Worm (Caenorhabditis elegans) whole organism, young adult: ENCODE results near the gene K01G5.10.

Source experiments
- B0035.1 ChIP-seq: sonication (generic microtip); optimal IDR thresholded peaks from 2 replicates; lab custom pipeline; 2016; ENCODE audit warnings: missing genetic modification characterization, mild to moderate bottlenecking, missing compliant biosample characterization, missing genotype, missing genetic modification reagents
- C06A6.2 ChIP-seq: fragments of 200-800 bp; sonication (Bioruptor generic); conservative IDR thresholded peaks from 2 replicates; pipeline ENCODE4 v1.3.6; 2022; ENCODE audit warnings: missing genetic modification characterization, missing compliant biosample characterization
- F10E7.11 ChIP-seq: sonication (generic microtip); optimal IDR thresholded peaks from 2 replicates; lab custom pipeline; 2017; ENCODE audit warnings: mild to moderate bottlenecking, missing genetic modification characterization, moderate library complexity, missing compliant biosample characterization
- F37B4.10 ChIP-seq: fragments of 200-800 bp; sonication (Bioruptor generic); IDR thresholded peaks from 2 replicates; pipeline ENCODE4 v1.3.6; 2022; ENCODE audit warnings: missing genetic modification characterization, missing compliant biosample characterization
- F39B2.1 ChIP-seq: fragments of 200-800 bp; sonication (Bioruptor generic); IDR thresholded peaks from 2 replicates; pipeline ENCODE4 v1.3.6; 2022; ENCODE audit warnings: missing genetic modification reagents, missing genetic modification characterization, missing compliant biosample characterization
- F52B5.7 ChIP-seq: sonication (generic microtip); optimal IDR thresholded peaks from 2 replicates; lab custom pipeline; 2016; ENCODE audit warnings: mild to moderate bottlenecking, missing genetic modification characterization, missing compliant biosample characterization
- T26A5.8 ChIP-seq: sonication (generic microtip); optimal IDR thresholded peaks from 2 replicates; lab custom pipeline; 2016; ENCODE audit warnings: missing genetic modification characterization, missing compliant biosample characterization
- Y53G8AR.9 ChIP-seq: fragments of 200-800 bp; sonication (Bioruptor generic); conservative IDR thresholded peaks from 2 replicates; pipeline ENCODE4 v1.3.6; 2022; ENCODE audit warnings: missing genetic modification reagents, missing genetic modification characterization, missing compliant biosample characterization
- Y56A3A.18 ChIP-seq: fragments of 200-800 bp; sonication (Bioruptor generic); IDR thresholded peaks from 2 replicates; pipeline ENCODE4 v1.3.6; 2022; ENCODE audit warnings: missing genetic modification reagents, missing genetic modification characterization, missing compliant biosample characterization
- Y95B8A.8 ChIP-seq: fragments of 200-800 bp; sonication (Bioruptor generic); IDR thresholded peaks from 2 replicates; pipeline ENCODE4 v1.3.6; 2022; ENCODE audit warnings: missing genetic modification reagents, missing genetic modification characterization, missing compliant biosample characterization
- ZK185.1 ChIP-seq: sonication (generic microtip); optimal IDR thresholded peaks from 2 replicates; lab custom pipeline; 2016; ENCODE audit warnings: mild to moderate bottlenecking, missing genetic modification characterization, missing compliant biosample characterization; ENCODE audit not compliant: poor library complexity, severe bottlenecking
- attf-6 ChIP-seq: fragments of 200-800 bp; sonication (Bioruptor generic); IDR thresholded peaks from 2 replicates; pipeline ENCODE4 v1.3.6; 2022; ENCODE audit warnings: missing genetic modification reagents, missing genetic modification characterization, missing compliant biosample characterization
- ccch-3 ChIP-seq: fragments of 200-800 bp; sonication (Bioruptor generic); optimal IDR thresholded peaks from 2 replicates; lab custom pipeline; 2018; ENCODE audit warnings: mild to moderate bottlenecking, missing genetic modification characterization, missing compliant biosample characterization
- cebp-2 ChIP-seq: fragments of 200-800 bp; sonication (Bioruptor generic); IDR thresholded peaks from 2 replicates; pipeline ENCODE4 v1.3.6; 2022; ENCODE audit warnings: missing genetic modification characterization, missing compliant biosample characterization
- ceh-100 ChIP-seq: fragments of 200-800 bp; sonication (Bioruptor generic); IDR thresholded peaks from 2 replicates; pipeline ENCODE4 v1.3.6; 2022; ENCODE audit warnings: missing genetic modification reagents, missing genetic modification characterization, missing compliant biosample characterization
- ceh-40 ChIP-seq: fragments of 200-800 bp; sonication (Bioruptor generic); IDR thresholded peaks from 2 replicates; pipeline ENCODE4 v1.3.6; 2022; ENCODE audit warnings: missing genetic modification characterization, missing compliant biosample characterization
- ceh-79 ChIP-seq: sonication (generic microtip); optimal IDR thresholded peaks from 2 replicates; lab custom pipeline; 2017; ENCODE audit warnings: mild to moderate bottlenecking, missing genetic modification characterization, missing compliant biosample characterization
- dox-1 ChIP-seq: fragments of 200-800 bp; sonication (Bioruptor generic); IDR thresholded peaks from 2 replicates; pipeline ENCODE4 v1.3.6; 2022; ENCODE audit warnings: missing genetic modification reagents, missing genetic modification characterization, missing compliant biosample characterization
- dpff-1 ChIP-seq: sonication (generic microtip); optimal IDR thresholded peaks from 2 replicates; lab custom pipeline; 2017; ENCODE audit warnings: mild to moderate bottlenecking, missing genetic modification characterization, missing compliant biosample characterization
- egl-18 ChIP-seq: fragments of 200-800 bp; sonication (Bioruptor generic); IDR thresholded peaks from 2 replicates; pipeline ENCODE4 v1.3.6; 2022; ENCODE audit warnings: missing genetic modification reagents, missing genetic modification characterization, missing compliant biosample characterization
- egl-44 ChIP-seq: fragments of 200-800 bp; sonication (Bioruptor generic); IDR thresholded peaks from 2 replicates; pipeline ENCODE4 v1.3.6; 2022; ENCODE audit warnings: missing genetic modification reagents, missing genetic modification characterization, missing compliant biosample characterization
- him-1 ChIP-seq: sonication (generic microtip); optimal IDR thresholded peaks from 2 replicates; lab custom pipeline; 2016; ENCODE audit warnings: missing genotype, missing genetic modification reagents, missing genetic modification characterization, missing compliant biosample characterization
- hlh-12 ChIP-seq: sonication (generic microtip); optimal IDR thresholded peaks from 2 replicates; lab custom pipeline; 2016; ENCODE audit warnings: missing genetic modification characterization, missing compliant biosample characterization
- hlh-26 ChIP-seq: fragments of 200-800 bp; sonication (Bioruptor generic); conservative IDR thresholded peaks from 2 replicates; pipeline ENCODE4 v1.3.6; 2022; ENCODE audit warnings: missing genetic modification reagents, missing genetic modification characterization, missing compliant biosample characterization
- lag-1 ChIP-seq: fragments of 200-800 bp; sonication (Bioruptor generic); IDR thresholded peaks from 2 replicates; pipeline ENCODE4 v1.3.6; 2022; ENCODE audit warnings: missing genetic modification reagents, missing genetic modification characterization, missing compliant biosample characterization
- let-526 ChIP-seq: fragments of 200-800 bp; sonication (Bioruptor generic); IDR thresholded peaks from 2 replicates; pipeline ENCODE4 v1.3.6; 2022; ENCODE audit warnings: missing genetic modification reagents, missing genetic modification characterization, missing compliant biosample characterization
- lin-26 ChIP-seq: fragments of 200-800 bp; sonication (Bioruptor generic); IDR thresholded peaks from 2 replicates; pipeline ENCODE4 v1.3.6; 2022; ENCODE audit warnings: missing genetic modification reagents, missing genetic modification characterization, missing compliant biosample characterization
- lin-35 ChIP-seq, 3 experiments: fragments of 150-350 bp in 2 of 3; sonication (generic microtip) in 1 of 3; optimal IDR thresholded peaks; 2 replicates each; lab custom pipeline; 2014 to 2018; ENCODE audit warnings: missing biosample characterization in 3 of 3, missing genetic modification characterization in 3 of 3, missing genetic modification reagents in 3 of 3
- lin-40 ChIP-seq: sonication (generic microtip); optimal IDR thresholded peaks from 2 replicates; lab custom pipeline; 2016; ENCODE audit warnings: missing genetic modification characterization, mild to moderate bottlenecking, missing compliant biosample characterization, missing genotype, missing genetic modification reagents
- lin-54 ChIP-seq: fragments of 200-800 bp; sonication (Bioruptor generic); optimal IDR thresholded peaks from 2 replicates; lab custom pipeline; 2018; ENCODE audit warnings: mild to moderate bottlenecking, missing genetic modification characterization, missing compliant biosample characterization
- mcd-1 ChIP-seq: fragments of 200-800 bp; sonication (Bioruptor generic); IDR thresholded peaks from 2 replicates; pipeline ENCODE4 v1.3.6; 2022; ENCODE audit warnings: missing genetic modification reagents, missing genetic modification characterization, missing compliant biosample characterization
- nfya-1 ChIP-seq: sonication (generic microtip); optimal IDR thresholded peaks from 2 replicates; lab custom pipeline; 2017; ENCODE audit warnings: antibody characterized with exemption, missing compliant biosample characterization, missing genetic modification characterization, borderline replicate concordance; ENCODE audit not compliant: insufficient read depth
- nhr-90 ChIP-seq: sonication (generic microtip); optimal IDR thresholded peaks from 2 replicates; lab custom pipeline; 2016; ENCODE audit warnings: missing genotype, mild to moderate bottlenecking, missing genetic modification characterization, missing compliant biosample characterization
- sdz-38 ChIP-seq: sonication (generic microtip); optimal IDR thresholded peaks from 2 replicates; lab custom pipeline; 2016; ENCODE audit warnings: missing genotype, missing genetic modification characterization, missing compliant biosample characterization
- snpc-1.3 ChIP-seq: sonication (generic microtip); optimal IDR thresholded peaks from 2 replicates; lab custom pipeline; 2017; ENCODE audit warnings: missing genetic modification characterization, mild to moderate bottlenecking, missing compliant biosample characterization, antibody characterized with exemption, moderate library complexity, missing genotype, missing genetic modification reagents; ENCODE audit not compliant: insufficient read depth
- snpc-4 ChIP-seq, 5 experiments: fragments of 150-350 bp in 1 of 5; sonication (generic microtip) in 4 of 5; optimal IDR thresholded peaks; 2 replicates each; lab custom pipeline; 2014 to 2018; ENCODE audit warnings: missing genetic modification characterization in 5 of 5, missing biosample characterization in 3 of 5, antibody characterized with exemption in 2 of 5, mild to moderate bottlenecking in 2 of 5, missing compliant biosample characterization in 2 of 5, missing genotype in 2 of 5, moderate library complexity in 2 of 5, missing genetic modification reagents in 1 of 5
- tbx-9 ChIP-seq: sonication (generic microtip); optimal IDR thresholded peaks from 2 replicates; lab custom pipeline; 2016; ENCODE audit warnings: borderline replicate concordance, missing genetic modification characterization, inconsistent platforms, missing compliant biosample characterization
- ztf-22 ChIP-seq: fragments of 200-800 bp; sonication (Bioruptor generic); optimal IDR thresholded peaks from 2 replicates; lab custom pipeline; 2018; ENCODE audit warnings: mild to moderate bottlenecking, missing genetic modification characterization, moderate library complexity, missing compliant biosample characterization
- ztf-28 ChIP-seq: fragments of 200-800 bp; sonication (Bioruptor generic); IDR thresholded peaks from 2 replicates; pipeline ENCODE4 v1.3.6; 2022; ENCODE audit warnings: missing genetic modification reagents, missing genetic modification characterization, missing compliant biosample characterization

K01G5.10 gene

DNA sequence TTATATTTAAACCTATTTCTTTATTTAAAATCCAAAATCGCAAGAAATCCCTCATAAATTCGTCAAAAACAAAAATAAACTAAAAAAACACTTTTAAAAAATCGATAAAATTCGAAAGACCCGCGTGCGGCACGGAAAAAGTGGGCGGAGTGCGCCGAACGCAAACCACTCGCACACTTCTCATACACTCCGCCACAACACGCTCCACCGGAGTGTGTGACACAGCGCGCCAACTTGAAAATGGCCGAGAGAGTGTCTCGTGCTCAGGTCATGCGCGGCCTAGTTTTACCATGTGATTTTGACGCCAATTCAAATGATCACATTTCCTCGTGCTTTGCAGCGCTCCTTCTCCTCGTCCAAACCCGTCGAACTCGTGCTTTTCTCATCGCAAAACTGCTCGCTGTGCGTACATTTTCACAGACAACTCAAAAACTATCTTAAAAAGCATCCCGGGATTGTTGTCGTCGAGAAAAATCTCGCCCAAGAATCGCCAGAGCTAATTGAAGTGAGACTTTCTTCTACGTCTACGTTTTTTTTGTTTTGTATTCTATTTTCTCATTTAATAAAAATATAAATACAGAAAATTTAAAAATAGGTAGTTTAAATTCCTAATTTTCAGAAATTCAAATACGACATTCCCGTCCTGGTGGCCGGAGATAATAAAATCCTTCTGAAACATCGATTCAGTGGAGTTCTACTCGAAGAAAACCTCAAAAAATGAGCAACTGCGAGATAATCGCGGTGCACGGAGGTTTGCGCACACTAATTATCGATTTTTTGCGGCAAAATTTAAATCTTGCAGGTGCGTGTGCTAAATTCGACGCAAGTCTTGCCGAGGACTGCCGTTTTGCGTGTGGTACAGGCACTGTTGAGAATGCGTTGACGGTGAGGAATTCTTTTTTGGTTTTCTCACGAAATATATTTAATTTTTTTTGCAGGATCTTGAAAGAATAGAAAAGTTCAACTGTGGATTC lies 1.0 kb upstream of the K01G5.10 start, which contains the start of gene tasp-1 (continued):
- TF ChIP-seq Y56A3A.18 (GFP tag; lab: Robert Waterston, UW) (peak; percentile 98), lag-1 (peak; percentile 95), snpc-4 (GFP tag; optimal IDR thresholded peaks at IDR 0.05; lab: Kevin White, UChicago) (peak; percentile 90), snpc-4 (tag; optimal IDR thresholded peaks at IDR 0.05; lab: Kevin White, UChicago) (peak; percentile 93 to 95 (median 93)), ceh-100 (GFP tag; lab: Robert Waterston, UW) (peak; percentile 98), sdz-38 (tag; lab: Kevin White, UChicago) (no peak), C06A6.2 (GFP tag; lab: Robert Waterston, UW) (peak; percentile 100), F39B2.1 (GFP tag; lab: Robert Waterston, UW) (peak; percentile 85; the same call in 1 of the 2 replicates), Y95B8A.8 (GFP tag; lab: Robert Waterston, UW) (peak; percentile 100), attf-6 (peak; percentile 87), cebp-2 (GFP tag; lab: Robert Waterston, UW) (peak; percentile 98), ccch-3 (peak; percentile 69), ceh-40 (GFP tag; lab: Robert Waterston, UW) (peak; percentile 94), snpc-1.3 (peak; percentile 96)
- TF ChIP-seq, all 124 proteins: peak for 118

ce11 chrIII:10757540-10757939 lies 782 bp downstream of the K01G5.10 start, which contains the start of gene rnf-113:
rnf-113 (minus strand) TSS chrIII:10757640.
- TF ChIP-seq tbx-9 (tag; lab: Kevin White, UChicago) (no peak), hlh-26 (GFP tag; lab: Robert Waterston, UW) (no peak), egl-18 (GFP tag; lab: Robert Waterston, UW) (no peak), nhr-90 (tag; lab: Kevin White, UChicago) (no peak), F39B2.1 (GFP tag; lab: Robert Waterston, UW) (no peak), T26A5.8 (tag; lab: Kevin White, UChicago) (no peak), lag-1 (no peak), lin-40 (tag; lab: Kevin White, UChicago) (no peak), mcd-1 (GFP tag; lab: Robert Waterston, UW) (no peak), lin-54 (no peak), F10E7.11 (no peak), ccch-3 (no peak), ceh-79 (tag; lab: Kevin White, UChicago) (no peak), ztf-28 (GFP tag; lab: Robert Waterston, UW) (no peak), egl-44 (GFP tag; lab: Robert Waterston, UW) (no peak), Y53G8AR.9 (no peak)

DNA sequence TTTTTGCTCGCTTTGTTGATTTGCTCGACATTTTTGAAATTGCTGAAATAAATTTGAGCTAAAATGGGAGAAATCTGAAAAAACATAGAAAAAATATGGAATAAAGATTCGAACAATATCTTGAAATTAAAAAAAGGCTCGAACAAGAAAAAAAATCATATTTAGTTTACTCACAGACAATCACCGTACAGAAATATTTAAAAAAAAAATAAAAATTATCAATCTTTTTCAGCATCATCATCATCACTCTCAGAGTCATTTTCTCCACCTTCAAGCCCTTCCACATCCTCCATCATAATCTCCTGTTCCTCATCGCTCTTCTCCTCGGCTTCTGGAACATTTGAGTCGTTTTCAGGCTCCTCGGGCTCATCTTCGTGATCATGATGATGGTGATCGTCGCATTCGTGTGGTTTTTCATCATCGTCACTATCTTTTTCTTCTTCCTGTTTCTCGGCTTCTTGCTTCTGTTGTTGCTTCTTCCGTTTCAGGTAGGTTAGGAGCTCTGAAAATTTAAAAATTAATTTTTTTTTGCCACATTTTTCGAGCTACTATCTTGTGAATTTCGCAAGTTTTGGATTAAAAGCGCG lies 2.7 kb downstream of the K01G5.10 start, which contains the start of gene hpl-2:
hpl-2 (minus strand) TSS at position 51 of the 587 bp plus-strand sequence.
- no peak for TF ChIP-seq lin-26
- TF ChIP-seq lin-35 (GFP tag; optimal IDR thresholded peaks at IDR 0.05; lab: Kevin White, UChicago) = peak in 1 of 3 experiments; percentile 36

ce11 chrIII:10754379-10754778 lies 3.9 kb downstream of the K01G5.10 start:
- TF ChIP-seq dpff-1 (tag; lab: Kevin White, UChicago) (no peak), C06A6.2 (GFP tag; lab: Robert Waterston, UW) (no peak), nfya-1 (tag; lab: Kevin White, UChicago) (no peak), lin-54 (no peak), F52B5.7 (tag; lab: Kevin White, UChicago) (no peak), him-1 (no peak), F37B4.10 (GFP tag; lab: Robert Waterston, UW) (no peak), hlh-12 (tag; lab: Kevin White, UChicago) (no peak), dox-1 (GFP tag; lab: Robert Waterston, UW) (no peak), B0035.1 (tag; lab: Kevin White, UChicago) (no peak), ztf-22 (GFP tag; lab: Kevin White, UChicago) (no peak), let-526 (GFP tag; lab: Robert Waterston, UW) (no peak), ZK185.1 (tag; lab: Kevin White, UChicago) (no peak)
